Fruit fly (Drosophila melanogaster) Kc167 (cell line): ENCODE measurements around the gene wrd.

Experiments
- Myc ChIP-seq: fragments of >200 bp; optimal IDR thresholded peaks from 2 replicates; lab custom pipeline; 2017; ENCODE audit warnings: missing external identifiers
- Sin3A ChIP-seq: fragments of >200 bp; optimal IDR thresholded peaks from 2 replicates; lab custom pipeline; 2018; ENCODE audit warnings: missing external identifiers
- h ChIP-seq: fragments of >200 bp; optimal IDR thresholded peaks from 3 replicates; lab custom pipeline; 2018; ENCODE audit warnings: missing external identifiers
- insv ChIP-seq: fragments of >200 bp; optimal IDR thresholded peaks from 3 replicates; lab custom pipeline; 2018; ENCODE audit warnings: missing external identifiers
- psq ChIP-seq: fragments of >200 bp; optimal IDR thresholded peaks from 2 replicates; lab custom pipeline; 2017; ENCODE audit warnings: missing external identifiers
- ttk ChIP-seq: sonication (Bioruptor generic); optimal IDR thresholded peaks from 2 replicates; lab custom pipeline; 2017; ENCODE audit warnings: missing external identifiers

DNA sequence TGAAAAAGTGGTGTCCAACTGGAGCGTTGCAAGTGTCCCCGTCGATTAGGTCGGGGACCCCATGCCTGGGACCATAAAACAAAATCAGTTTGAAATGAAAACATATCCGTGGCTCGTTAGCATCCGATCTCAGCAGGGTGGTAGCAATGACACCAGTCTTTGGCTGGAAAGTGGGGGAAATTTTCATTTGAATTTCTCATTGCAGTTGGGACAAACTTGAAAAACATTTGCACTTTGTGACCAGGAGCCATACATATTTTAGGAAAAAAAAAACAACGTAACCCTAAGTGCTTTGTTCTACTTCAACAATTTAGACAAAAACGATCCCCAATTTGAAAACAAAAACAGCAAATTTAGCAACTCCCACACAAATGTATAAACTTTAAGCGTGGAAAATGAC, 15.7 kb upstream of the wrd start, which contains the start of gene CG14316:
- TF ChIP-seq psq (lab: Kevin White, UChicago) (no peak), Sin3A (lab: Kevin White, UChicago) (no peak), Myc (lab: Kevin White, UChicago) (no peak), insv (lab: Kevin White, UChicago) (no peak), ttk (lab: Kevin White, UChicago) (no peak), h (no peak)
